Fruit fly (Drosophila melanogaster) whole organism, adult: ENCODE results near the gene CG31523.

Experiments
- CG11617 ChIP-seq: fragments of 200-800 bp; sonication (Bioruptor generic); optimal IDR thresholded peaks from 2 replicates; lab custom pipeline; 2017; ENCODE audit warnings: mild to moderate bottlenecking, missing biosample characterization, missing genetic modification reagents, missing genetic modification characterization
- CG14711 ChIP-seq: fragments of 200-800 bp; sonication (Bioruptor generic); optimal IDR thresholded peaks from 2 replicates; lab custom pipeline; 2018; ENCODE audit warnings: missing biosample characterization, mild to moderate bottlenecking, missing genetic modification characterization, moderate library complexity
- CG1620 ChIP-seq: fragments of 200-800 bp; sonication (Bioruptor generic); optimal IDR thresholded peaks from 2 replicates; lab custom pipeline; 2016; ENCODE audit warnings: missing biosample characterization, missing genetic modification characterization
- CG33017 ChIP-seq: fragments of 200-800 bp; sonication (Bioruptor generic); optimal IDR thresholded peaks from 2 replicates; lab custom pipeline; 2018; ENCODE audit warnings: missing biosample characterization, mild to moderate bottlenecking, missing genetic modification characterization, moderate library complexity
- CG5204 ChIP-seq: fragments of 200-800 bp; sonication (Bioruptor generic); optimal IDR thresholded peaks from 2 replicates; lab custom pipeline; 2016; ENCODE audit warnings: missing biosample characterization, missing genetic modification characterization
- CG7045 ChIP-seq: fragments of 200-800 bp; sonication (Bioruptor generic); optimal IDR thresholded peaks from 2 replicates; lab custom pipeline; 2017; ENCODE audit warnings: missing biosample characterization, mild to moderate bottlenecking, missing genetic modification characterization
- Clk ChIP-seq: fragments of 200-800 bp; sonication (Bioruptor generic); optimal IDR thresholded peaks from 2 replicates; lab custom pipeline; 2017; ENCODE audit warnings: missing biosample characterization, missing genetic modification characterization
- Crg-1 ChIP-seq: fragments of 200-800 bp; sonication (Bioruptor generic); optimal IDR thresholded peaks from 2 replicates; lab custom pipeline; 2016; ENCODE audit warnings: missing biosample characterization, missing genetic modification characterization
- bab1 ChIP-seq: fragments of 200-800 bp; sonication (Bioruptor generic); optimal IDR thresholded peaks from 3 replicates; lab custom pipeline; 2019; ENCODE audit warnings: missing biosample characterization, mild to moderate bottlenecking, missing genetic modification characterization, moderate library complexity
- cnc ChIP-seq, 2 experiments: fragments of >200 bp; optimal IDR thresholded peaks; 2 replicates each; lab custom pipeline; 2017
- kay ChIP-seq: fragments of 200-800 bp; sonication (Bioruptor generic); peaks from one replicate; lab custom pipeline; 2016; ENCODE audit warnings: missing biosample characterization, missing genetic modification characterization, borderline replicate concordance
- ovo ChIP-seq: fragments of 200-800 bp; sonication (Bioruptor generic); optimal IDR thresholded peaks from 2 replicates; lab custom pipeline; 2016; ENCODE audit warnings: missing biosample characterization, missing genetic modification characterization
- pad ChIP-seq: fragments of 200-800 bp; sonication (Bioruptor generic); optimal IDR thresholded peaks from 3 replicates; lab custom pipeline; 2017; ENCODE audit warnings: missing biosample characterization, missing genetic modification characterization, mild to moderate bottlenecking, moderate library complexity, missing genetic modification reagents
- toe ChIP-seq: fragments of 200-800 bp; sonication (Bioruptor generic); optimal IDR thresholded peaks from 2 replicates; lab custom pipeline; 2016; ENCODE audit warnings: missing biosample characterization, missing genetic modification characterization

DNA sequence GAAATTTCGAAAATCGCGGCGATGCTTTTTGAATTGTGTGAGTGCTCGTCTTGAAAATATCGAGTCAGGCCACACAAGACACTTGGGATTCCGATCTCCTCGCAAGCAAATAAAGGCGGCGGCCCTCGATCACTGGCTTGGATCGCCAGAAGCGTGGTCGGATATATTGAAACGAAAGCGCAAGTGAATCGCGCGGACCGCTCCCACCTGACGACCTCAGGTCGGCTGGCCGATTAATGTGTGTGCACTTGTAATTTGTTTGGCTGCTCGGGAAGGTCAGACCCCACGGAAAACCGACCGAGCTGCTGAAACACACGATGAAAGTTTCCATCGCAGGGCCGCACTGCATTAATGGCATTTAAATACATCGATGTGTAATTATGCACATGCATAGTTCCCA lies 3.6 kb downstream of the CG31523 start:
- TF ChIP-seq CG5204 (GFP tag; lab: Kevin White, UChicago) (no peak), cnc (optimal IDR thresholded peaks at IDR 0.05; lab: Kevin White, UChicago) (no peak), Clk (GFP tag; lab: Kevin White, UChicago) (no peak), ovo (GFP tag; lab: Kevin White, UChicago) (no peak), CG1620 (no peak), kay (GFP tag; lab: Kevin White, UChicago) (no peak), Crg-1 (no peak), CG11617 (GFP tag; lab: Kevin White, UChicago) (no peak), CG14711 (tag; lab: Kevin White, UChicago) (no peak), bab1 (GFP tag; lab: Kevin White, UChicago) (no peak), pad (GFP tag; lab: Kevin White, UChicago) (no peak), toe (GFP tag; lab: Kevin White, UChicago) (no peak), CG33017 (tag; lab: Kevin White, UChicago) (no peak), CG7045 (GFP tag; lab: Kevin White, UChicago) (no peak)
